Fruit fly (Drosophila melanogaster): ENCODE data around the gene TwdlO.
A peak's percentile ranks its signal among the peaks of the same experiment; 100 is the strongest.

The TwdlO gene

dm6 chr3R:26626638-26627037, at the start of gene TwdlO:
Gene TwdlO, minus strand, starts transcription at chr3R:26626738.
- TF ChIP-seq Ets96B (tag; optimal IDR thresholded peaks at IDR 0.05) = no peak

- TF ChIP-seq CG6792 (GFP tag; optimal IDR thresholded peaks at IDR 0.05) (no peak), pdm3 (GFP tag; optimal IDR thresholded peaks at IDR 0.05) (no peak), CG32006 (GFP tag; optimal IDR thresholded peaks at IDR 0.05) (peak; percentile 6), CG3919 (GFP tag; optimal IDR thresholded peaks at IDR 0.05) (no peak), dsx (GFP tag; optimal IDR thresholded peaks at IDR 0.05; ENCODE audit: poor library complexity, severe bottlenecking) (no peak), ss (GFP tag; optimal IDR thresholded peaks at IDR 0.05) (no peak)
Measured at dm6 chr3R:26671525-26672132, 45.1 kb upstream of the TwdlO start.

dm6 chr3R:26670277-26670676, 43.7 kb upstream of the TwdlO start:
- TF ChIP-seq CG10631 (GFP tag; optimal IDR thresholded peaks at IDR 0.05) = no peak
- no peak for TF ChIP-seq CG6808 (GFP tag; optimal IDR thresholded peaks at IDR 0.05)
- no peak for TF ChIP-seq CG8119 (GFP tag; IDR thresholded peaks at IDR 0.05)
- TF ChIP-seq Eip93F (GFP tag; optimal IDR thresholded peaks at IDR 0.05) = no peak
- TF ChIP-seq CG6854 (GFP tag; optimal IDR thresholded peaks at IDR 0.05) = no peak

dm6 chr3R:26656140-26656539, 29.6 kb upstream of the TwdlO start, which contains the start of gene Tb:
Gene Tb, plus strand, starts transcription at chr3R:26656440.
- TF ChIP-seq CG8119 (GFP tag; IDR thresholded peaks at IDR 0.05) = no peak
- no peak for TF ChIP-seq Sox15 (GFP tag; optimal IDR thresholded peaks at IDR 0.05)
- no peak for TF ChIP-seq CG16779 (tag; optimal IDR thresholded peaks at IDR 0.05)
- TF ChIP-seq CG6163 (GFP tag; IDR thresholded peaks at IDR 0.05) = no peak
- TF ChIP-seq svp (GFP tag) = no peak
- no peak for TF ChIP-seq acj6 (GFP tag; optimal IDR thresholded peaks at IDR 0.05)
- no peak for TF ChIP-seq topi (GFP tag; optimal IDR thresholded peaks at IDR 0.05)
- TF ChIP-seq CG6276 (GFP tag; optimal IDR thresholded peaks at IDR 0.05) = no peak
- TF ChIP-seq CG9139 (GFP tag; optimal IDR thresholded peaks at IDR 0.05) = no peak
- no peak for TF ChIP-seq lz (GFP tag; optimal IDR thresholded peaks at IDR 0.05)
- no peak for TF ChIP-seq CG6854 (GFP tag; optimal IDR thresholded peaks at IDR 0.05)
- no peak for TF ChIP-seq dsx (GFP tag; optimal IDR thresholded peaks at IDR 0.05; ENCODE audit: poor library complexity, severe bottlenecking)

dm6 chr3R:26655416-26655945, 28.9 kb upstream of the TwdlO start:
- TF ChIP-seq CG11762 (GFP tag; optimal IDR thresholded peaks at IDR 0.05; ENCODE audit: insufficient read depth) = no peak
- TF ChIP-seq CG11902 (GFP tag; optimal IDR thresholded peaks at IDR 0.05) = no peak
- TF ChIP-seq acj6 (GFP tag; optimal IDR thresholded peaks at IDR 0.05) = no peak
- no peak for TF ChIP-seq ss (GFP tag; optimal IDR thresholded peaks at IDR 0.05)

dm6 chr3R:26654594-26654993, 28.1 kb upstream of the TwdlO start:
- TF ChIP-seq CG11294 (GFP tag; IDR thresholded peaks at IDR 0.05) = 0 out of 2 replicates have a peak, but pooled peaks have one; percentile 7
- TF ChIP-seq acj6 (GFP tag; optimal IDR thresholded peaks at IDR 0.05) = peak; percentile 6
- peak; percentile 16 for TF ChIP-seq Hr39 (GFP tag; optimal IDR thresholded peaks at IDR 0.05)
- TF ChIP-seq Sox15 (GFP tag; optimal IDR thresholded peaks at IDR 0.05) = no peak
- 0 out of 2 replicates have a peak, but pooled peaks have one; percentile 37 for TF ChIP-seq Gug (GFP tag; IDR thresholded peaks at IDR 0.05)
- TF ChIP-seq topi (GFP tag; optimal IDR thresholded peaks at IDR 0.05) = no peak
- 0 out of 3 replicates have a peak, but pooled peaks have one; percentile 13 for TF ChIP-seq eg (GFP tag; IDR thresholded peaks at IDR 0.05)
- TF ChIP-seq Ets96B (tag; optimal IDR thresholded peaks at IDR 0.05) = no peak
- TF ChIP-seq cyc (GFP tag; optimal IDR thresholded peaks at IDR 0.05) = peak; percentile 15
- no peak for TF ChIP-seq svp (GFP tag)
- peak; percentile 76 for TF ChIP-seq Eip78C (GFP tag)
- TF ChIP-seq CG8119 (GFP tag; IDR thresholded peaks at IDR 0.05) = peak; percentile 57; the same call in 2 of the 3 replicates
- no peak for TF ChIP-seq CG6854 (GFP tag; optimal IDR thresholded peaks at IDR 0.05)
- TF ChIP-seq vri (GFP tag; optimal IDR thresholded peaks at IDR 0.05) = no peak
- peak; percentile 2 for TF ChIP-seq CG6792 (GFP tag; optimal IDR thresholded peaks at IDR 0.05)
- no peak for TF ChIP-seq CG3032 (tag; optimal IDR thresholded peaks at IDR 0.05)
- TF ChIP-seq CG34406 (GFP tag; optimal IDR thresholded peaks at IDR 0.05) = no peak
- TF ChIP-seq Sox102F (GFP tag; optimal IDR thresholded peaks at IDR 0.05) = no peak
- peak; percentile 4 for TF ChIP-seq lz (GFP tag; optimal IDR thresholded peaks at IDR 0.05)
- TF ChIP-seq CG3919 (GFP tag; optimal IDR thresholded peaks at IDR 0.05) = peak; percentile 26
- peak; percentile 16 for TF ChIP-seq CG11762 (GFP tag; optimal IDR thresholded peaks at IDR 0.05; ENCODE audit: insufficient read depth)
- peak; percentile 39 for TF ChIP-seq CG10631 (GFP tag; optimal IDR thresholded peaks at IDR 0.05)
- peak; percentile 37 for TF ChIP-seq achi (GFP tag; optimal IDR thresholded peaks at IDR 0.05)
- TF ChIP-seq CG6276 (GFP tag; optimal IDR thresholded peaks at IDR 0.05) = peak; percentile 25
- TF ChIP-seq CG6163 (GFP tag; IDR thresholded peaks at IDR 0.05) = peak; percentile 45; the same call in 1 of the 3 replicates
- TF ChIP-seq Eip75B (GFP tag; optimal IDR thresholded peaks at IDR 0.05) = peak; percentile 14
- peak; percentile 55 for TF ChIP-seq CG32006 (GFP tag; optimal IDR thresholded peaks at IDR 0.05)
- peak; percentile 14 for TF ChIP-seq pdm3 (GFP tag; optimal IDR thresholded peaks at IDR 0.05)
- TF ChIP-seq CG15336 (GFP tag; IDR thresholded peaks at IDR 0.05) = peak; percentile 47
- no peak for TF ChIP-seq esn (GFP tag; optimal IDR thresholded peaks at IDR 0.05)
- no peak for TF ChIP-seq CG6808 (GFP tag; optimal IDR thresholded peaks at IDR 0.05)

All from whole organism, prepupa.